Worm (Caenorhabditis elegans) whole organism, midembryonic: ENCODE measurements around the gene F36A4.3.

Experiments
- T22C8.4 ChIP-seq: fragments of 200-800 bp; sonication (Bioruptor generic); IDR thresholded peaks from 2 replicates; pipeline ENCODE4 v1.3.6; 2022; ENCODE audit warnings: missing genetic modification characterization, missing compliant biosample characterization
- cog-1 ChIP-seq: sonication (generic microtip); optimal IDR thresholded peaks from 2 replicates; lab custom pipeline; 2016; ENCODE audit warnings: missing genetic modification characterization, missing compliant biosample characterization
- flt-1 ChIP-seq: fragments of 200-800 bp; sonication (Bioruptor generic); IDR thresholded peaks from 2 replicates; pipeline ENCODE4 v1.3.6; 2022; ENCODE audit warnings: missing genetic modification characterization, missing compliant biosample characterization
- klf-2 ChIP-seq: fragments of 200-800 bp; sonication (Bioruptor generic); conservative IDR thresholded peaks from 2 replicates; pipeline ENCODE4 v1.3.6; 2022; ENCODE audit warnings: missing genetic modification reagents, missing genetic modification characterization, missing compliant biosample characterization
- med-1 ChIP-seq: sonication (generic microtip); optimal IDR thresholded peaks from 2 replicates; lab custom pipeline; 2017; ENCODE audit warnings: missing genetic modification characterization, mild to moderate bottlenecking, missing compliant biosample characterization, antibody characterized with exemption, missing genetic modification reagents; ENCODE audit not compliant: insufficient read depth
- ref-1 ChIP-seq: fragments of 200-800 bp; sonication (Bioruptor generic); conservative IDR thresholded peaks from 2 replicates; pipeline ENCODE4 v1.3.6; 2022; ENCODE audit warnings: missing genetic modification reagents, missing genetic modification characterization, missing compliant biosample characterization
- tab-1 ChIP-seq: fragments of 200-800 bp; sonication (Bioruptor generic); IDR thresholded peaks from 2 replicates; pipeline ENCODE4 v1.3.6; 2022; ENCODE audit warnings: missing genetic modification characterization, missing compliant biosample characterization
- ztf-23 ChIP-seq: fragments of 200-800 bp; sonication (Bioruptor generic); IDR thresholded peaks from 2 replicates; pipeline ENCODE4 v1.3.6; 2022; ENCODE audit warnings: missing genetic modification reagents, missing genetic modification characterization, missing compliant biosample characterization
- ztf-29 ChIP-seq: fragments of 200-800 bp; sonication (Bioruptor generic); IDR thresholded peaks from 2 replicates; pipeline ENCODE4 v1.3.6; 2022; ENCODE audit warnings: missing genetic modification reagents, missing genetic modification characterization, missing compliant biosample characterization

Gene F36A4.3

ce11 chrIV:4265951-4266350 lies 3.5 kb upstream of the F36A4.3 start:
- TF ChIP-seq klf-2 (GFP tag; lab: Robert Waterston, UW) (no peak), ztf-29 (no peak), cog-1 (tag; lab: Kevin White, UChicago) (no peak), med-1 (GFP tag; lab: Kevin White, UChicago) (no peak), tab-1 (GFP tag; lab: Robert Waterston, UW) (no peak), flt-1 (GFP tag; lab: Robert Waterston, UW) (no peak), ztf-23 (GFP tag; lab: Robert Waterston, UW) (no peak), T22C8.4 (GFP tag; lab: Robert Waterston, UW) (no peak), ref-1 (GFP tag; lab: Robert Waterston, UW) (no peak)

DNA sequence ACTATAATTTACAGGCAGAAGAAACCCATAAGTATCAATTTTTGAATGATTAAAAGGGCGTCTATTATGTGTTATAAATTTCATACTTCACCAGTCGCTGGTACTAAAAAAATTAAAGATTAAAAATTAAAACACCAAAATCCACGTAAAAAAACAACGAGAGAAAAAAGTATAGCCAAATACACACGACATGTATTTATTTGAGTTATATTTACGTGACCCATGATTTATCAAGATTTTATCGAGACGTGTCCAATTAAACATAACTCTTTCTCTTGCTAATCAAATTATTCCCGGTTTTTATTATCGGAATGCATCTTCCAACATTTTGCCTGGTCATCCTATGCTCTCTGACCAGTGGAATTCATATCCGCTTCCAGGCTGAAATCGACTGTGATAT lies 2.1 kb upstream of the F36A4.3 start, which contains the start of gene F36A4.4:
F36A4.4 (plus strand) TSS at position 301 of the 400 bp plus-strand sequence.
- TF ChIP-seq tab-1 (GFP tag; lab: Robert Waterston, UW): no peak
- TF ChIP-seq ref-1 (GFP tag; lab: Robert Waterston, UW): no peak
- no peak for TF ChIP-seq T22C8.4 (GFP tag; lab: Robert Waterston, UW)
- TF ChIP-seq ztf-23 (GFP tag; lab: Robert Waterston, UW): no peak
- no peak for TF ChIP-seq med-1 (GFP tag; lab: Kevin White, UChicago)
- no peak for TF ChIP-seq cog-1 (tag; lab: Kevin White, UChicago)
- no peak for TF ChIP-seq klf-2 (GFP tag; lab: Robert Waterston, UW)
- TF ChIP-seq ztf-29: no peak
- TF ChIP-seq flt-1 (GFP tag; lab: Robert Waterston, UW): no peak

DNA sequence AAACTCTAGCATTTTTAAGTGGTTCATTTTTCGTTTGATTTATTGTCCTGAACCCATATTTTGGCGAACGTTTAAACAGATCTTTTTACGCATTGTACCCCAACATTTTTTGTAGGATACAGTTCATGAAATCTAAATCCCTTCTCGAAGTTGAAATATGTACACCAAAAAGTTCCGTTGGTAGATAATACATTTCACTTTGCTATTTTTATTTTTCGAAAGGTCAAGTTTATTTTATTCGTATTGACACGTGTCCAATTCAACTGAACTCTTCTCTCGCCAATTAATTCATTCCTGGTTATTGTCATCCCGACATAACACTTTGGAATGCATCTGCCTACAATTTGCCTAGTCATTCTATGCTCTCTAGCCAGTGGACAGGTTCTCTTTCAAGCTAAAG lies 1.5 kb downstream of the F36A4.3 start, which contains the start of gene F36A4.2:
F36A4.2 (plus strand) TSS at position 301 of the 400 bp plus-strand sequence.
- no peak for TF ChIP-seq flt-1 (GFP tag; lab: Robert Waterston, UW)
- TF ChIP-seq ztf-23 (GFP tag; lab: Robert Waterston, UW): no peak
- TF ChIP-seq med-1 (GFP tag; lab: Kevin White, UChicago): no peak

DNA sequence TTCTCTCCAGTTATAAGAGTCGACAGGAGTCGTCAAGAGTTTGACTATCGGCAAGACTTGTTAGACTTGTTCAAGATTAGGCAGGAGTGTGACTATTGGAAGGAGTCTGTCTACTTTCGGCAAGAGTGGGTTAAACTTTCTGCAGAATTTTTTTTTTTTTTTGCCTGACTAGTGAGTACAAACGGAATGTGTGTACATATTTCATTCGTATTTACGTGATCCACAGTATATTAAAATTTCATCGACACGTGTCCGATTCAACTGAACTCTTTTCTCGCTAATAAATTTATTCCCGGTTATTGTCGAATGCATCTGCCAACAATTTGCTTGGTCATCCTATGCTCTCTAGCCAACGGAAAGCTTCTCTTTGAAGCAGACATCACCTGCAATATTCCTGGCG lies 2.8 kb downstream of the F36A4.3 start, which contains the start of gene F36A4.1:
F36A4.1 (plus strand) TSS at position 301 of the 400 bp plus-strand sequence.
- TF ChIP-seq flt-1 (GFP tag; lab: Robert Waterston, UW): no peak
- no peak for TF ChIP-seq ztf-29
- no peak for TF ChIP-seq tab-1 (GFP tag; lab: Robert Waterston, UW)
- no peak for TF ChIP-seq klf-2 (GFP tag; lab: Robert Waterston, UW)
- TF ChIP-seq T22C8.4 (GFP tag; lab: Robert Waterston, UW): no peak
- no peak for TF ChIP-seq cog-1 (tag; lab: Kevin White, UChicago)
- no peak for TF ChIP-seq ztf-23 (GFP tag; lab: Robert Waterston, UW)
- TF ChIP-seq med-1 (GFP tag; lab: Kevin White, UChicago): no peak
- TF ChIP-seq ref-1 (GFP tag; lab: Robert Waterston, UW): no peak

DNA sequence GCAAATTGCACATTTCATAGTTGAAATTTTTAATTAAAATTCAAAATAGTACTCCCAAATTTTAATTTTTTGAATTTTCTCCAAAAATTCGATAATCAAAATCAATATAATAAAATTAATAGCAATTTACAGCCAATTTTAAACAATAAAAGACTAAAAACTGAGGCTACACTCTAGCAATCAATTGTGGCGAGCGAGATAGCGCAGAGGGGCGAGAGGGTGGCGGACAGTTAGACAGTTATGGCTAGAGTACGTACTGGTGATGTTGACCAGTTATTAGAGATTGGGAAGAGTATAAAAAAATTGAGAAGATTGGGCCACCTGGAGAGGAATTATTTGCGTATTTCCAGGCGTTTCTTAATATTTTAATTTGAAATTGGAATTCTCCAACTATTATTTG lies 8.3 kb downstream of the F36A4.3 start, which contains the start of gene nhr-78:
nhr-78 (minus strand) TSS at position 182 of the 400 bp plus-strand sequence.
- TF ChIP-seq med-1 (GFP tag; lab: Kevin White, UChicago): no peak
- no peak for TF ChIP-seq klf-2 (GFP tag; lab: Robert Waterston, UW)
- no peak for TF ChIP-seq ref-1 (GFP tag; lab: Robert Waterston, UW)
- TF ChIP-seq cog-1 (tag; lab: Kevin White, UChicago): no peak
- no peak for TF ChIP-seq ztf-29
- TF ChIP-seq ztf-23 (GFP tag; lab: Robert Waterston, UW): no peak

- no peak for TF ChIP-seq ref-1 (GFP tag; lab: Robert Waterston, UW)
- TF ChIP-seq ztf-29: no peak
- no peak for TF ChIP-seq flt-1 (GFP tag; lab: Robert Waterston, UW)
- no peak for TF ChIP-seq cog-1 (tag; lab: Kevin White, UChicago)
- no peak for TF ChIP-seq klf-2 (GFP tag; lab: Robert Waterston, UW)
- TF ChIP-seq tab-1 (GFP tag; lab: Robert Waterston, UW): no peak
- no peak for TF ChIP-seq T22C8.4 (GFP tag; lab: Robert Waterston, UW)
- no peak for TF ChIP-seq ztf-23 (GFP tag; lab: Robert Waterston, UW)
- TF ChIP-seq med-1 (GFP tag; lab: Kevin White, UChicago): no peak
Observed at ce11 chrIV:4284020-4284419, 14.6 kb downstream of the F36A4.3 start, which contains the start of gene F15E6.6. TSS of gene F15E6.6 (minus strand) at chrIV:4284120.

- TF ChIP-seq ztf-29 (no peak), flt-1 (GFP tag; lab: Robert Waterston, UW) (no peak), ztf-23 (GFP tag; lab: Robert Waterston, UW) (no peak), med-1 (GFP tag; lab: Kevin White, UChicago) (no peak), T22C8.4 (GFP tag; lab: Robert Waterston, UW) (no peak), tab-1 (GFP tag; lab: Robert Waterston, UW) (no peak), cog-1 (tag; lab: Kevin White, UChicago) (no peak), klf-2 (GFP tag; lab: Robert Waterston, UW) (no peak), ref-1 (GFP tag; lab: Robert Waterston, UW) (no peak)
Observed at ce11 chrIV:4284989-4285388, 15.6 kb downstream of the F36A4.3 start.

ce11 chrIV:4288332-4288731 lies 18.9 kb downstream of the F36A4.3 start, which contains the start of gene srv-4:
TSS of gene srv-4 (minus strand) at chrIV:4288432.
- no peak for TF ChIP-seq T22C8.4 (GFP tag; lab: Robert Waterston, UW)
- no peak for TF ChIP-seq cog-1 (tag; lab: Kevin White, UChicago)
- no peak for TF ChIP-seq klf-2 (GFP tag; lab: Robert Waterston, UW)
- no peak for TF ChIP-seq med-1 (GFP tag; lab: Kevin White, UChicago)
- no peak for TF ChIP-seq flt-1 (GFP tag; lab: Robert Waterston, UW)
- no peak for TF ChIP-seq ref-1 (GFP tag; lab: Robert Waterston, UW)
- TF ChIP-seq ztf-23 (GFP tag; lab: Robert Waterston, UW): no peak
- TF ChIP-seq tab-1 (GFP tag; lab: Robert Waterston, UW): no peak
- no peak for TF ChIP-seq ztf-29

- TF ChIP-seq tab-1 (GFP tag; lab: Robert Waterston, UW) (no peak), flt-1 (GFP tag; lab: Robert Waterston, UW) (no peak), ztf-23 (GFP tag; lab: Robert Waterston, UW) (no peak), ztf-29 (no peak), ref-1 (GFP tag; lab: Robert Waterston, UW) (no peak), klf-2 (GFP tag; lab: Robert Waterston, UW) (no peak), cog-1 (tag; lab: Kevin White, UChicago) (no peak), T22C8.4 (GFP tag; lab: Robert Waterston, UW) (no peak), med-1 (GFP tag; lab: Kevin White, UChicago) (no peak)
Observed at ce11 chrIV:4289267-4289666, 19.9 kb downstream of the F36A4.3 start, which contains the start of gene F15E6.5. TSS of gene F15E6.5 (plus strand) at chrIV:4289567.
